Fruit fly (Drosophila melanogaster) S2 (cell line): ENCODE measurements around the gene CycY.

Experiments used
- CG8478 ChIP-seq: fragments of >200 bp; optimal IDR thresholded peaks from 2 replicates; lab custom pipeline; 2018
- CTCF ChIP-seq, 2 experiments: fragments of >200 bp; optimal IDR thresholded peaks; 2 replicates each; lab custom pipeline; 2018

The CycY gene

dm6 chr2L:11813665-11814087, at the start of gene CycY:
CycY (minus strand) TSS chr2L:11813780.
- no peak for TF ChIP-seq CTCF (optimal IDR thresholded peaks at IDR 0.05; lab: Kevin White, UChicago)
- TF ChIP-seq CG8478 (lab: Kevin White, UChicago), result no peak

- TF ChIP-seq CG8478 (lab: Kevin White, UChicago), result no peak
- TF ChIP-seq CTCF (optimal IDR thresholded peaks at IDR 0.05; lab: Kevin White, UChicago), result no peak
Observed at dm6 chr2L:11853130-11853529, 39.5 kb upstream of the CycY start, which contains the start of gene CG42751. CG42751 (plus strand) TSS chr2L:11853430.

- no peak for TF ChIP-seq CG8478 (lab: Kevin White, UChicago)
- TF ChIP-seq CTCF (optimal IDR thresholded peaks at IDR 0.05; lab: Kevin White, UChicago), result no peak
Observed at dm6 chr2L:11849658-11850057, 36.1 kb upstream of the CycY start, which contains the start of gene Mal-B2. Mal-B2 (plus strand) TSS chr2L:11849958.

- TF ChIP-seq CG8478 (lab: Kevin White, UChicago) (no peak), CTCF (optimal IDR thresholded peaks at IDR 0.05; lab: Kevin White, UChicago) (no peak)
Observed at dm6 chr2L:11846926-11847325, 33.3 kb upstream of the CycY start, which contains the start of gene Mal-B1. Mal-B1 (plus strand) TSS chr2L:11847226.

dm6 chr2L:11845159-11845788, 31.7 kb upstream of the CycY start:
- no peak for TF ChIP-seq CTCF (optimal IDR thresholded peaks at IDR 0.05; lab: Kevin White, UChicago)
- TF ChIP-seq CG8478 (lab: Kevin White, UChicago), result no peak

dm6 chr2L:11844278-11844677, 30.7 kb upstream of the CycY start:
- TF ChIP-seq CTCF (optimal IDR thresholded peaks at IDR 0.05; lab: Kevin White, UChicago) (no peak), CG8478 (lab: Kevin White, UChicago) (no peak)

dm6 chr2L:11842291-11843187, 29.0 kb upstream of the CycY start, which contains the start of the genes CG44008, CG14933, CG46426 and CG42486:
CG44008 (minus strand) TSS chr2L:11842445.
CG14933 (plus strand) TSS chr2L:11842828.
CG46426 (plus strand) TSS chr2L:11842828.
CG42486 (plus strand) TSS chr2L:11843137.
- TF ChIP-seq CTCF (optimal IDR thresholded peaks at IDR 0.05; lab: Kevin White, UChicago) (no peak), CG8478 (lab: Kevin White, UChicago) (no peak)

- TF ChIP-seq CG8478 (lab: Kevin White, UChicago), result no peak
Observed at dm6 chr2L:11841538-11841937, 28.0 kb upstream of the CycY start.

- TF ChIP-seq CTCF (optimal IDR thresholded peaks at IDR 0.05; lab: Kevin White, UChicago) (no peak), CG8478 (lab: Kevin White, UChicago) (no peak)
Observed at dm6 chr2L:11840391-11840790, 26.8 kb upstream of the CycY start, which contains the start of gene CG31704. CG31704 (plus strand) TSS chr2L:11840691.

dm6 chr2L:11839612-11840011, 26.0 kb upstream of the CycY start, which contains the start of gene Sfp33A3:
Sfp33A3 (plus strand) TSS chr2L:11839912.
- TF ChIP-seq CG8478 (lab: Kevin White, UChicago) (no peak), CTCF (optimal IDR thresholded peaks at IDR 0.05; lab: Kevin White, UChicago) (no peak)

dm6 chr2L:11837413-11837812, 23.8 kb upstream of the CycY start, which contains the start of gene Sfp33A2:
Sfp33A2 (plus strand) TSS chr2L:11837713.
- no peak for TF ChIP-seq CTCF (optimal IDR thresholded peaks at IDR 0.05; lab: Kevin White, UChicago)
- no peak for TF ChIP-seq CG8478 (lab: Kevin White, UChicago)

dm6 chr2L:11836943-11837342, 23.4 kb upstream of the CycY start, which contains the start of gene Sfp33A4:
Sfp33A4 (plus strand) TSS chr2L:11837243.
- no peak for TF ChIP-seq CTCF (optimal IDR thresholded peaks at IDR 0.05; lab: Kevin White, UChicago)
- no peak for TF ChIP-seq CG8478 (lab: Kevin White, UChicago)

dm6 chr2L:11834308-11834707, 20.7 kb upstream of the CycY start, which contains the start of gene CG45012:
CG45012 (plus strand) TSS chr2L:11834608.
- no peak for TF ChIP-seq CTCF (optimal IDR thresholded peaks at IDR 0.05; lab: Kevin White, UChicago)
- no peak for TF ChIP-seq CG8478 (lab: Kevin White, UChicago)

dm6 chr2L:11833786-11834185, 20.2 kb upstream of the CycY start, which contains the start of gene CG45011:
CG45011 (plus strand) TSS chr2L:11834086.
- TF ChIP-seq CTCF (optimal IDR thresholded peaks at IDR 0.05; lab: Kevin White, UChicago), result no peak
